Fruit fly (Drosophila melanogaster): Measurements from ENCODE around the gene CG5381.

The CG5381 gene

dm6 chr2L:10322773-10323487 lies at the start of gene CG5381:
Gene CG5381 (minus strand): TSS chr2L:10323102.
- TF ChIP-seq psq (optimal IDR thresholded peaks at IDR 0.05) (no peak), ttk (optimal IDR thresholded peaks at IDR 0.05) (no peak), Myc (optimal IDR thresholded peaks at IDR 0.05) (no peak), insv (optimal IDR thresholded peaks at IDR 0.05) (no peak), Sin3A (optimal IDR thresholded peaks at IDR 0.05) (no peak), h (optimal IDR thresholded peaks at IDR 0.05) (no peak)

dm6 chr2L:10372297-10372696 lies 49.4 kb upstream of the CG5381 start:
- no peak for TF ChIP-seq ttk (optimal IDR thresholded peaks at IDR 0.05)
- no peak for TF ChIP-seq insv (optimal IDR thresholded peaks at IDR 0.05)
- TF ChIP-seq psq (optimal IDR thresholded peaks at IDR 0.05) = no peak
- no peak for TF ChIP-seq h (optimal IDR thresholded peaks at IDR 0.05)
- no peak for TF ChIP-seq Sin3A (optimal IDR thresholded peaks at IDR 0.05)
- TF ChIP-seq Myc (optimal IDR thresholded peaks at IDR 0.05) = no peak

dm6 chr2L:10366525-10366924 lies 43.6 kb upstream of the CG5381 start, which contains the start of gene CG5056:
Gene CG5056 (plus strand): TSS chr2L:10366692.
- no peak for TF ChIP-seq h (optimal IDR thresholded peaks at IDR 0.05)
- TF ChIP-seq ttk (optimal IDR thresholded peaks at IDR 0.05) = no peak

- no peak for TF ChIP-seq h (optimal IDR thresholded peaks at IDR 0.05)
- TF ChIP-seq Sin3A (optimal IDR thresholded peaks at IDR 0.05) = no peak
- TF ChIP-seq psq (optimal IDR thresholded peaks at IDR 0.05) = no peak
These were observed 41.3 kb upstream of the CG5381 start, which contains the start of gene lft for dm6 chr2L:10364229-10364628. Gene lft (plus strand): TSS chr2L:10364471.

dm6 chr2L:10362408-10363067 lies 39.6 kb upstream of the CG5381 start, which contains the start of the genes Cand1 and pim:
Gene Cand1 (minus strand): TSS chr2L:10362707.
Gene pim (plus strand): TSS chr2L:10362989.
- TF ChIP-seq insv (optimal IDR thresholded peaks at IDR 0.05) (no peak), Sin3A (optimal IDR thresholded peaks at IDR 0.05) (no peak), ttk (optimal IDR thresholded peaks at IDR 0.05) (no peak), h (optimal IDR thresholded peaks at IDR 0.05) (no peak), Myc (optimal IDR thresholded peaks at IDR 0.05) (no peak), psq (optimal IDR thresholded peaks at IDR 0.05) (no peak)

- TF ChIP-seq Myc (optimal IDR thresholded peaks at IDR 0.05) = no peak
- TF ChIP-seq psq (optimal IDR thresholded peaks at IDR 0.05) = no peak
- no peak for TF ChIP-seq Sin3A (optimal IDR thresholded peaks at IDR 0.05)
- no peak for TF ChIP-seq ttk (optimal IDR thresholded peaks at IDR 0.05)
- no peak for TF ChIP-seq insv (optimal IDR thresholded peaks at IDR 0.05)
- TF ChIP-seq h (optimal IDR thresholded peaks at IDR 0.05) = no peak
These were observed 33.6 kb upstream of the CG5381 start, which contains the start of the genes CtsL4 and ClpP for dm6 chr2L:10356508-10356907. Gene CtsL4 (minus strand): TSS chr2L:10356597. Gene ClpP (plus strand): TSS chr2L:10356795.

- TF ChIP-seq ttk (optimal IDR thresholded peaks at IDR 0.05) = no peak
- no peak for TF ChIP-seq Myc (optimal IDR thresholded peaks at IDR 0.05)
- TF ChIP-seq psq (optimal IDR thresholded peaks at IDR 0.05) = no peak
- no peak for TF ChIP-seq Sin3A (optimal IDR thresholded peaks at IDR 0.05)
- TF ChIP-seq insv (optimal IDR thresholded peaks at IDR 0.05) = no peak
- TF ChIP-seq h (optimal IDR thresholded peaks at IDR 0.05) = no peak
These were observed 31.0 kb upstream of the CG5381 start, which contains the start of gene CG34367 for dm6 chr2L:10353871-10354270. Gene CG34367 (minus strand): TSS chr2L:10353905.

dm6 chr2L:10351130-10351529 lies 28.2 kb upstream of the CG5381 start:
- TF ChIP-seq ttk (optimal IDR thresholded peaks at IDR 0.05) (no peak), Myc (optimal IDR thresholded peaks at IDR 0.05) (no peak), Sin3A (optimal IDR thresholded peaks at IDR 0.05) (no peak), psq (optimal IDR thresholded peaks at IDR 0.05) (no peak), h (optimal IDR thresholded peaks at IDR 0.05) (no peak), insv (optimal IDR thresholded peaks at IDR 0.05) (no peak)

dm6 chr2L:10344029-10344606 lies 21.2 kb upstream of the CG5381 start, which contains the start of gene Frmd5:
Gene Frmd5 (plus strand): TSS chr2L:10344442.
- TF ChIP-seq h (optimal IDR thresholded peaks at IDR 0.05) (no peak), insv (optimal IDR thresholded peaks at IDR 0.05) (no peak), ttk (optimal IDR thresholded peaks at IDR 0.05) (no peak), Myc (optimal IDR thresholded peaks at IDR 0.05) (no peak), Sin3A (optimal IDR thresholded peaks at IDR 0.05) (no peak), psq (optimal IDR thresholded peaks at IDR 0.05) (no peak)

dm6 chr2L:10342471-10342870 lies 19.6 kb upstream of the CG5381 start, which contains the start of gene Sps2:
Gene Sps2 (plus strand): TSS chr2L:10342594.
- TF ChIP-seq h (optimal IDR thresholded peaks at IDR 0.05) (no peak), insv (optimal IDR thresholded peaks at IDR 0.05) (no peak), Myc (optimal IDR thresholded peaks at IDR 0.05) (no peak), psq (optimal IDR thresholded peaks at IDR 0.05) (no peak), ttk (optimal IDR thresholded peaks at IDR 0.05) (no peak), Sin3A (optimal IDR thresholded peaks at IDR 0.05) (no peak)

dm6 chr2L:10341405-10341804 lies 18.5 kb upstream of the CG5381 start, which contains the start of gene CG31715:
Gene CG31715 (plus strand): TSS chr2L:10341616.
- no peak for TF ChIP-seq insv (optimal IDR thresholded peaks at IDR 0.05)
- no peak for TF ChIP-seq ttk (optimal IDR thresholded peaks at IDR 0.05)
- TF ChIP-seq Myc (optimal IDR thresholded peaks at IDR 0.05) = no peak
- no peak for TF ChIP-seq Sin3A (optimal IDR thresholded peaks at IDR 0.05)
- TF ChIP-seq h (optimal IDR thresholded peaks at IDR 0.05) = no peak
- TF ChIP-seq psq (optimal IDR thresholded peaks at IDR 0.05) = no peak

- no peak for TF ChIP-seq Sin3A (optimal IDR thresholded peaks at IDR 0.05)
- no peak for TF ChIP-seq Myc (optimal IDR thresholded peaks at IDR 0.05)
- TF ChIP-seq ttk (optimal IDR thresholded peaks at IDR 0.05) = no peak
- no peak for TF ChIP-seq psq (optimal IDR thresholded peaks at IDR 0.05)
- TF ChIP-seq h (optimal IDR thresholded peaks at IDR 0.05) = no peak
- TF ChIP-seq insv (optimal IDR thresholded peaks at IDR 0.05) = no peak
These were observed 16.9 kb upstream of the CG5381 start for dm6 chr2L:10339841-10340240.
